ENCODE assay signal across 4 fruit fly cellular contexts in genomic region chrX:7973325-7973954, dm6.
TF ChIP-seq lines count a peak whose summit lies in the region.

No protein-coding gene starts in this region.

- TF ChIP-seq CTCF in whole organism, embryonic (GFP tag; optimal IDR thresholded peaks at IDR 0.05; lab: Kevin White, UChicago): no peak

TF ChIP-seq in whole organism, embryonic, 481 proteins besides CTCF, POLR2A, EP300 and RAD21:
- TF ChIP-seq CG6689 (GFP tag; IDR thresholded peaks at IDR 0.05; lab: Robert Waterston, UW) (no peak), pros (GFP tag; optimal IDR thresholded peaks at IDR 0.05; lab: Kevin White, UChicago) (no peak), nom (GFP tag; optimal IDR thresholded peaks at IDR 0.05; lab: Kevin White, UChicago) (peak; percentile 86), nerfin-2 (GFP tag; IDR thresholded peaks at IDR 0.05; lab: Robert Waterston, UW; ENCODE audit: partially characterized antibody) (no peak), tup (GFP tag; optimal IDR thresholded peaks at IDR 0.05; lab: Kevin White, UChicago) (no peak), CG12659 (GFP tag; optimal IDR thresholded peaks at IDR 0.05; lab: Kevin White, UChicago) (no peak), grau (tag; optimal IDR thresholded peaks at IDR 0.05; lab: Kevin White, UChicago) (no peak), vvl (GFP tag; IDR thresholded peaks at IDR 0.05; lab: Robert Waterston, UW) (peak; percentile 16; the same call in 1 of the 2 replicates), stc (GFP tag; IDR thresholded peaks at IDR 0.05; lab: Robert Waterston, UW) (no peak), ro (GFP tag; IDR thresholded peaks at IDR 0.05; lab: Robert Waterston, UW) (no peak), luna (GFP tag; optimal IDR thresholded peaks at IDR 0.05; lab: Kevin White, UChicago) (no peak), crol (GFP tag; IDR thresholded peaks at IDR 0.05; lab: Robert Waterston, UW) (peak; percentile 79), croc (GFP tag; conservative IDR thresholded peaks at IDR 0.05; lab: Robert Waterston, UW) (no peak), kni (GFP tag; optimal IDR thresholded peaks at IDR 0.05; lab: Kevin White, UChicago) (peak; percentile 53), CG12299 (tag; optimal IDR thresholded peaks at IDR 0.05; lab: Kevin White, UChicago) (no peak), Blimp-1 (GFP tag; optimal IDR thresholded peaks at IDR 0.05; lab: Kevin White, UChicago) (peak; percentile 69), CG16815 (GFP tag; optimal IDR thresholded peaks at IDR 0.05; lab: Kevin White, UChicago) (no peak), Hmx (GFP tag; optimal IDR thresholded peaks at IDR 0.05; lab: Kevin White, UChicago) (no peak)

TF ChIP-seq in whole organism, prepupa, 60 proteins besides CTCF, POLR2A, EP300 and RAD21:
- no peak for TF ChIP-seq esn (GFP tag; optimal IDR thresholded peaks at IDR 0.05; lab: Kevin White, UChicago)
- no peak for TF ChIP-seq Gug (GFP tag; IDR thresholded peaks at IDR 0.05; lab: Robert Waterston, UW)
- TF ChIP-seq dsx (GFP tag; optimal IDR thresholded peaks at IDR 0.05; lab: Kevin White, UChicago; ENCODE audit: poor library complexity, severe bottlenecking): peak; percentile 40
- TF ChIP-seq Eip78C (GFP tag; lab: Kevin White, UChicago): peak; percentile 68
- TF ChIP-seq CG8119 (GFP tag; IDR thresholded peaks at IDR 0.05; lab: Robert Waterston, UW): no peak
- no peak for TF ChIP-seq net (GFP tag; optimal IDR thresholded peaks at IDR 0.05; lab: Kevin White, UChicago)
- no peak for TF ChIP-seq CG8632 (GFP tag; optimal IDR thresholded peaks at IDR 0.05; lab: Kevin White, UChicago)
- TF ChIP-seq spab (GFP tag; optimal IDR thresholded peaks at IDR 0.05; lab: Kevin White, UChicago): peak; percentile 37
- TF ChIP-seq CG10669 (GFP tag; optimal IDR thresholded peaks at IDR 0.05; lab: Kevin White, UChicago): peak; percentile 27
- peak; percentile 29 for TF ChIP-seq Sox102F (GFP tag; optimal IDR thresholded peaks at IDR 0.05; lab: Kevin White, UChicago)
- peak; percentile 17 for TF ChIP-seq Ets96B (tag; optimal IDR thresholded peaks at IDR 0.05; lab: Kevin White, UChicago)
- no peak for TF ChIP-seq CG11294 (GFP tag; IDR thresholded peaks at IDR 0.05; lab: Robert Waterston, UW)
- peak; percentile 95 for TF ChIP-seq Blimp-1 (GFP tag; optimal IDR thresholded peaks at IDR 0.05; lab: Kevin White, UChicago)
- TF ChIP-seq Lpt (GFP tag; optimal IDR thresholded peaks at IDR 0.05; lab: Kevin White, UChicago): peak; percentile 17
- TF ChIP-seq CG6808 (GFP tag; optimal IDR thresholded peaks at IDR 0.05; lab: Kevin White, UChicago): peak; percentile 76
- TF ChIP-seq ss (GFP tag; optimal IDR thresholded peaks at IDR 0.05; lab: Kevin White, UChicago): peak; percentile 74 to 79
- peak; percentile 42 for TF ChIP-seq CG1621 (tag; optimal IDR thresholded peaks at IDR 0.05; lab: Kevin White, UChicago)
- peak; percentile 78 for TF ChIP-seq CG9139 (GFP tag; optimal IDR thresholded peaks at IDR 0.05; lab: Kevin White, UChicago)
- peak; percentile 60; the same call in 1 of the 3 replicates for TF ChIP-seq CG6163 (GFP tag; IDR thresholded peaks at IDR 0.05; lab: Robert Waterston, UW)
TF ChIP-seq in whole organism, prepupa: peak in this region for 13.

TF ChIP-seq in whole organism, pupa, 21 proteins besides CTCF, POLR2A, EP300 and RAD21:
- TF ChIP-seq Pif1A (GFP tag; optimal IDR thresholded peaks at IDR 0.05; lab: Kevin White, UChicago) (no peak), CG12605 (GFP tag; IDR thresholded peaks at IDR 0.05; lab: Robert Waterston, UW) (no peak), CG34367 (tag; optimal IDR thresholded peaks at IDR 0.05; lab: Kevin White, UChicago) (peak; percentile 7), CG9948 (tag; optimal IDR thresholded peaks at IDR 0.05; lab: Kevin White, UChicago) (no peak), fd96Ca (GFP tag; IDR thresholded peaks at IDR 0.05; lab: Robert Waterston, UW) (no peak), CG15710 (tag; optimal IDR thresholded peaks at IDR 0.05; lab: Kevin White, UChicago) (peak; percentile 29), CG17806 (tag; optimal IDR thresholded peaks at IDR 0.05; lab: Kevin White, UChicago) (peak; percentile 23), Snoo (tag; optimal IDR thresholded peaks at IDR 0.05; lab: Kevin White, UChicago) (peak; percentile 23), CG8159 (tag; optimal IDR thresholded peaks at IDR 0.05; lab: Kevin White, UChicago) (peak; percentile 39), EcR (GFP tag; optimal IDR thresholded peaks at IDR 0.05; lab: Kevin White, UChicago) (peak; percentile 82), CG10348 (GFP tag; IDR thresholded peaks at IDR 0.05; lab: Robert Waterston, UW) (no peak), gl (tag; optimal IDR thresholded peaks at IDR 0.05; lab: Kevin White, UChicago) (peak; percentile 71), rn (GFP tag; IDR thresholded peaks at IDR 0.05; lab: Robert Waterston, UW) (no peak), Pif1B (GFP tag; optimal IDR thresholded peaks at IDR 0.05; lab: Kevin White, UChicago) (no peak), Ets98B (GFP tag; IDR thresholded peaks at IDR 0.05; lab: Robert Waterston, UW) (no peak), CG4496 (GFP tag; IDR thresholded peaks at IDR 0.05; lab: Robert Waterston, UW) (no peak), D1 (tag; optimal IDR thresholded peaks at IDR 0.05; lab: Kevin White, UChicago) (no peak), CG8301 (tag; optimal IDR thresholded peaks at IDR 0.05; lab: Kevin White, UChicago) (no peak), CG14655 (GFP tag; optimal IDR thresholded peaks at IDR 0.05; lab: Kevin White, UChicago) (no peak), CG32121 (GFP tag; IDR thresholded peaks at IDR 0.05; lab: Robert Waterston, UW) (no peak), CG13204 (GFP tag; optimal IDR thresholded peaks at IDR 0.05; lab: Kevin White, UChicago) (peak; percentile 69)

TF ChIP-seq in whole organism, wandering third instar larva, 38 proteins besides CTCF, POLR2A, EP300 and RAD21:
- TF ChIP-seq pan (optimal IDR thresholded peaks at IDR 0.05; lab: Kevin White, UChicago) (no peak), woc (GFP tag; optimal IDR thresholded peaks at IDR 0.05; lab: Kevin White, UChicago) (no peak), h (GFP tag; optimal IDR thresholded peaks at IDR 0.05; lab: Kevin White, UChicago) (peak; percentile 20), psq (GFP tag; optimal IDR thresholded peaks at IDR 0.05; lab: Kevin White, UChicago) (peak; percentile 61), sv (GFP tag; optimal IDR thresholded peaks at IDR 0.05; lab: Kevin White, UChicago) (no peak), rgr (GFP tag; optimal IDR thresholded peaks at IDR 0.05; lab: Kevin White, UChicago) (no peak), Abd-B (GFP tag; optimal IDR thresholded peaks at IDR 0.05; lab: Kevin White, UChicago) (no peak), GATAd (GFP tag; optimal IDR thresholded peaks at IDR 0.05; lab: Kevin White, UChicago) (no peak), Sp1 (GFP tag; optimal IDR thresholded peaks at IDR 0.05; lab: Kevin White, UChicago) (no peak), Hnf4 (GFP tag; optimal IDR thresholded peaks at IDR 0.05; lab: Kevin White, UChicago) (no peak), sage (GFP tag; optimal IDR thresholded peaks at IDR 0.05; lab: Kevin White, UChicago) (no peak), OdsH (GFP tag; optimal IDR thresholded peaks at IDR 0.05; lab: Kevin White, UChicago) (no peak), Myc (optimal IDR thresholded peaks at IDR 0.05; lab: Kevin White, UChicago) (no peak), usp (GFP tag; optimal IDR thresholded peaks at IDR 0.05; lab: Kevin White, UChicago) (no peak), dmrt93B (GFP tag; optimal IDR thresholded peaks at IDR 0.05; lab: Kevin White, UChicago) (no peak), CrebA (GFP tag; optimal IDR thresholded peaks at IDR 0.05; lab: Kevin White, UChicago; ENCODE audit: borderline replicate concordance) (no peak), Dif (GFP tag; optimal IDR thresholded peaks at IDR 0.05; lab: Kevin White, UChicago; ENCODE audit: partially characterized antibody) (no peak), Hr78 (GFP tag; optimal IDR thresholded peaks at IDR 0.05; lab: Kevin White, UChicago) (no peak), CG32264 (GFP tag; optimal IDR thresholded peaks at IDR 0.05; lab: Kevin White, UChicago) (no peak), jim (GFP tag; optimal IDR thresholded peaks at IDR 0.05; lab: Kevin White, UChicago) (no peak), tai (GFP tag; optimal IDR thresholded peaks at IDR 0.05; lab: Kevin White, UChicago) (no peak), dl (GFP tag; optimal IDR thresholded peaks at IDR 0.05; lab: Kevin White, UChicago; ENCODE audit: insufficient read depth in 1 of 2, partially characterized antibody in 2 of 2) (no peak), fru (GFP tag; optimal IDR thresholded peaks at IDR 0.05; lab: Kevin White, UChicago) (no peak), HLH106 (tag; optimal IDR thresholded peaks at IDR 0.05; lab: Kevin White, UChicago) (no peak), Jra (GFP tag; optimal IDR thresholded peaks at IDR 0.05; lab: Kevin White, UChicago) (peak; percentile 38), Rel (GFP tag; optimal IDR thresholded peaks at IDR 0.05; lab: Kevin White, UChicago) (no peak), Rel (tag; optimal IDR thresholded peaks at IDR 0.05; lab: Kevin White, UChicago) (no peak)
TF ChIP-seq in whole organism, wandering third instar larva: peak in this region for 3.

Comparison
In these comparisons a context has a peak if more than half of its experiments do, and no peak if none do; other contexts are left out.
1. Of the 7 proteins assayed by ChIP-seq in both whole organism, embryonic and whole organism, prepupa: peak only in whole organism, embryonic: none; only in whole organism, prepupa: Lpt and Sox102F; in both: Blimp-1; in neither: 4.